Worm (Caenorhabditis elegans) whole organism, young adult: ENCODE data around the gene tif-1A.
"Not testable (repeated sequence)": the region's sequence is repeated elsewhere in the genome, so short reads cannot be mapped to it uniquely, and the experiment has no call there.

Experiments
- ceh-79 ChIP-seq: sonication (generic microtip); optimal IDR thresholded peaks from 2 replicates; lab custom pipeline; 2017; ENCODE audit warnings: mild to moderate bottlenecking, missing genetic modification characterization, missing compliant biosample characterization
- him-1 ChIP-seq: sonication (generic microtip); optimal IDR thresholded peaks from 2 replicates; lab custom pipeline; 2016; ENCODE audit warnings: missing genotype, missing genetic modification reagents, missing genetic modification characterization, missing compliant biosample characterization
- hsf-1 ChIP-seq: fragments of 200-800 bp; sonication (Bioruptor generic); IDR thresholded peaks from 2 replicates; pipeline ENCODE4 v1.3.6; 2022; ENCODE audit warnings: missing genetic modification reagents, missing genetic modification characterization, missing compliant biosample characterization
- lin-26 ChIP-seq: fragments of 200-800 bp; sonication (Bioruptor generic); IDR thresholded peaks from 2 replicates; pipeline ENCODE4 v1.3.6; 2022; ENCODE audit warnings: missing genetic modification reagents, missing genetic modification characterization, missing compliant biosample characterization
- lir-1 ChIP-seq: fragments of 200-800 bp; sonication (Bioruptor generic); conservative IDR thresholded peaks from 2 replicates; pipeline ENCODE4 v1.3.6; 2022; ENCODE audit warnings: missing genetic modification reagents, missing genetic modification characterization, missing compliant biosample characterization
- nhr-90 ChIP-seq: sonication (generic microtip); optimal IDR thresholded peaks from 2 replicates; lab custom pipeline; 2016; ENCODE audit warnings: missing genotype, mild to moderate bottlenecking, missing genetic modification characterization, missing compliant biosample characterization

DNA sequence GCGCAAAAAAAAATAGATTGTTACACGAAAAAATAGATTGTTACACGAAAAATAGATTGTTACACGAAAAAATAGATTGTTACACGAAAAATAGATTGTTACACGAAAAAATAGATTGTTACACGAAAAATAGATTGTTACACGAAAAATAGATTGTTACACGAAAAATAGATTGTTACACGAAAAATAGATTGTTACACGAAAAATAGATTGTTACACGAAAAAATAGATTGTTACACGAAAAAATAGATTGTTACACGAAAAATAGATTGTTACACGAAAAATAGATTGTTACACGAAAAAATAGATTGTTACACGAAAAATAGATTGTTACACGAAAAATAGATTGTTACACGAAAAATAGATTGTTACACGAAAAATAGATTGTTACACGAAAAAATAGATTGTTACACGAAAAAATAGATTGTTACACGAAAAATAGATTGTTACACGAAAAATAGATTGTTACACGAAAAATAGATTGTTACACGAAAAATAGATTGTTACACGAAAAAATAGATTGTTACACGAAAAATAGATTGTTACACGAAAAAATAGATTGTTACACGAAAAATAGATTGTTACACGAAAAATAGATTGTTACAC lies 16.7 kb downstream of the tif-1A start:
- TF ChIP-seq hsf-1; lin-26 (GFP tag; lab: Robert Waterston, UW); him-1 (tag; lab: Kevin White, UChicago); lir-1 (GFP tag; lab: Robert Waterston, UW); nhr-90; ceh-79 (tag; lab: Kevin White, UChicago): not testable (repeated sequence)
